Worm (Caenorhabditis elegans): ENCODE data around the gene K09E4.3.

DNA sequence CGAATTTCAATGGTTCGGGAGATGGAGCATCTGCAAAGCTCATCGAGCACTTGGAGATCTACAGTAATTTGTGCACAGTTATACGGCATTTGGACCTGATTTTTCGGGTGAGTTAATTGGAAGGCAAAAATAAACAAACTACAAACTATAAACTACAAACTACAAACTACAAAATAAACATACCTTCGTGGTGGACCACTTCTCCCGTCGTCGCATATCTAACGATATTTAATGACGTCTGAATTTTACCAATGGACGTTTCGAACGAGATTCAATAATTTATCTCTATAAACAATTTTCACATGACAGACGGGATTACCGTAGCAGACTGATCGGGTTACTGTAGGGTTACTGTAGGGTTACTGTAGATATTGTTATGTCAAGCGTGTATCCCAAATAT is 20.6 kb downstream of the K09E4.3 start:
- no peak for TF ChIP-seq ama-1 (optimal IDR thresholded peaks at IDR 0.05)
- no peak for TF ChIP-seq ama-1 (GFP tag; optimal IDR thresholded peaks at IDR 0.05)
- TF ChIP-seq lin-54 (GFP tag; optimal IDR thresholded peaks at IDR 0.05): no peak
- no peak for TF ChIP-seq mel-28 (tag; optimal IDR thresholded peaks at IDR 0.05; ENCODE audit: borderline replicate concordance)
- no peak for TF ChIP-seq B0035.1 (tag; optimal IDR thresholded peaks at IDR 0.05)
